Fruit fly (Drosophila melanogaster): ENCODE results near the gene wap.

DNA sequence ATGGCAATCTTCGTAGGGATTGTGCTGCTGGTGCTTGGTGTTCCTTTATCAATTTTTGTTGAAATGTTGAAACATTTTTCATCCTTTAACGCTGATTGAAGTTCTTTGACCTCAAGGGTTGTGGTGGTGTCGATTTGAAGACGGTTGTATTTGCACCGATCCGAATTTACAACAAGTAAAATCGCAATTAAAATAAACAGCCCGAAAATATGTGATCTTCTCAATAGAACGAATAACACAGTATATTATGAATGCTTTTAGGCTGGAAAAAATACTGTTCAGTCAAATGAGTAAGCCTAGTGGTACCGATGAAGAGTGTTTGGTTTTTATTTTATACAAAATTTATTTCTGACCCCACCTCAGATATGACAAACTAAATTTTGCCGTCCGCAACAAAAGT lies 12.2 kb downstream of the wap start:
- TF ChIP-seq sv (GFP tag; optimal IDR thresholded peaks at IDR 0.05): no peak
- TF ChIP-seq Dif (GFP tag; optimal IDR thresholded peaks at IDR 0.05; ENCODE audit: partially characterized antibody): no peak
- TF ChIP-seq tai (GFP tag; optimal IDR thresholded peaks at IDR 0.05): no peak
- TF ChIP-seq lola (GFP tag; optimal IDR thresholded peaks at IDR 0.05): no peak
- no peak for TF ChIP-seq Abd-B (GFP tag; optimal IDR thresholded peaks at IDR 0.05)
- TF ChIP-seq brk (GFP tag; optimal IDR thresholded peaks at IDR 0.05): no peak
- no peak for TF ChIP-seq ey (GFP tag; optimal IDR thresholded peaks at IDR 0.05)
- no peak for TF ChIP-seq Hr78 (GFP tag; optimal IDR thresholded peaks at IDR 0.05)
- TF ChIP-seq psq (GFP tag; optimal IDR thresholded peaks at IDR 0.05): no peak
- peak; percentile 72 for TF ChIP-seq Vsx2 (GFP tag; optimal IDR thresholded peaks at IDR 0.05; ENCODE audit: partially characterized antibody)
- TF ChIP-seq HLH106 (tag; optimal IDR thresholded peaks at IDR 0.05): no peak
- TF ChIP-seq CrebA (GFP tag; optimal IDR thresholded peaks at IDR 0.05; ENCODE audit: borderline replicate concordance): no peak
